Worm (Caenorhabditis elegans) whole organism, young adult: ENCODE results near the gene ttr-40.

Experiments used
- B0019.2 ChIP-seq: fragments of 200-800 bp; sonication (Bioruptor generic); conservative IDR thresholded peaks from 2 replicates; pipeline ENCODE4 v1.3.6; 2022; ENCODE audit warnings: missing genetic modification reagents, missing genetic modification characterization, missing compliant biosample characterization
- B0336.3 ChIP-seq: fragments of 200-800 bp; sonication (Bioruptor generic); IDR thresholded peaks from 2 replicates; pipeline ENCODE4 v1.3.6; 2022; ENCODE audit warnings: missing genetic modification characterization, missing compliant biosample characterization
- C06A6.2 ChIP-seq: fragments of 200-800 bp; sonication (Bioruptor generic); conservative IDR thresholded peaks from 2 replicates; pipeline ENCODE4 v1.3.6; 2022; ENCODE audit warnings: missing genetic modification characterization, missing compliant biosample characterization
- C17E4.6 ChIP-seq: fragments of 200-800 bp; sonication (Bioruptor generic); IDR thresholded peaks from 2 replicates; pipeline ENCODE4 v1.3.6; 2022; ENCODE audit warnings: missing genetic modification reagents, missing genetic modification characterization, missing compliant biosample characterization
- F10E7.11 ChIP-seq: sonication (generic microtip); optimal IDR thresholded peaks from 2 replicates; lab custom pipeline; 2017; ENCODE audit warnings: mild to moderate bottlenecking, missing genetic modification characterization, moderate library complexity, missing compliant biosample characterization
- F23B12.7 ChIP-seq: sonication (generic microtip); optimal IDR thresholded peaks from 2 replicates; lab custom pipeline; 2017; ENCODE audit warnings: missing genetic modification characterization, mild to moderate bottlenecking, missing compliant biosample characterization, antibody characterized with exemption, moderate library complexity; ENCODE audit not compliant: insufficient read depth
- F33H1.4 ChIP-seq: fragments of 200-800 bp; sonication (Bioruptor generic); IDR thresholded peaks from 2 replicates; pipeline ENCODE4 v1.3.6; 2022; ENCODE audit warnings: missing genetic modification reagents, missing genetic modification characterization, missing compliant biosample characterization
- F37B4.10 ChIP-seq: fragments of 200-800 bp; sonication (Bioruptor generic); IDR thresholded peaks from 2 replicates; pipeline ENCODE4 v1.3.6; 2022; ENCODE audit warnings: missing genetic modification characterization, missing compliant biosample characterization
- F39B2.1 ChIP-seq: fragments of 200-800 bp; sonication (Bioruptor generic); IDR thresholded peaks from 2 replicates; pipeline ENCODE4 v1.3.6; 2022; ENCODE audit warnings: missing genetic modification reagents, missing genetic modification characterization, missing compliant biosample characterization
- F49E8.2 ChIP-seq: sonication (generic microtip); optimal IDR thresholded peaks from 3 replicates; lab custom pipeline; 2017; ENCODE audit warnings: missing genetic modification characterization, mild to moderate bottlenecking, missing compliant biosample characterization, antibody characterized with exemption, moderate library complexity; ENCODE audit not compliant: insufficient read depth
- F52B5.7 ChIP-seq: sonication (generic microtip); optimal IDR thresholded peaks from 2 replicates; lab custom pipeline; 2016; ENCODE audit warnings: mild to moderate bottlenecking, missing genetic modification characterization, missing compliant biosample characterization
- T07F8.4 ChIP-seq: sonication (generic microtip); optimal IDR thresholded peaks from 2 replicates; lab custom pipeline; 2016; ENCODE audit warnings: mild to moderate bottlenecking, missing genetic modification characterization, moderate library complexity, missing compliant biosample characterization
- Y53G8AR.9 ChIP-seq: fragments of 200-800 bp; sonication (Bioruptor generic); conservative IDR thresholded peaks from 2 replicates; pipeline ENCODE4 v1.3.6; 2022; ENCODE audit warnings: missing genetic modification reagents, missing genetic modification characterization, missing compliant biosample characterization
- Y79H2A.3 ChIP-seq: fragments of 200-800 bp; sonication (Bioruptor generic); conservative IDR thresholded peaks from 2 replicates; pipeline ENCODE4 v1.3.6; 2022; ENCODE audit warnings: missing genetic modification reagents, missing genetic modification characterization, missing compliant biosample characterization
- akir-1 ChIP-seq: fragments of 200-800 bp; sonication (Bioruptor generic); optimal IDR thresholded peaks from 2 replicates; lab custom pipeline; 2018; ENCODE audit warnings: mild to moderate bottlenecking, missing genetic modification characterization, moderate library complexity, missing compliant biosample characterization
- aptf-2 ChIP-seq: fragments of 200-800 bp; sonication (Bioruptor generic); conservative IDR thresholded peaks from 2 replicates; pipeline ENCODE4 v1.3.6; 2022; ENCODE audit warnings: missing genetic modification reagents, missing genetic modification characterization, missing compliant biosample characterization
- atf-7 ChIP-seq: sonication (generic microtip); optimal IDR thresholded peaks from 2 replicates; lab custom pipeline; 2017; ENCODE audit warnings: mild to moderate bottlenecking, missing genetic modification characterization, missing compliant biosample characterization
- attf-3 ChIP-seq: fragments of 200-800 bp; sonication (Bioruptor generic); conservative IDR thresholded peaks from 2 replicates; pipeline ENCODE4 v1.3.6; 2022; ENCODE audit warnings: missing genetic modification reagents, missing genetic modification characterization, missing compliant biosample characterization
- attf-5 ChIP-seq: fragments of 200-800 bp; sonication (Bioruptor generic); optimal IDR thresholded peaks from 2 replicates; lab custom pipeline; 2018; ENCODE audit warnings: mild to moderate bottlenecking, missing genetic modification characterization, missing compliant biosample characterization
- cebp-2 ChIP-seq: fragments of 200-800 bp; sonication (Bioruptor generic); IDR thresholded peaks from 2 replicates; pipeline ENCODE4 v1.3.6; 2022; ENCODE audit warnings: missing genetic modification characterization, missing compliant biosample characterization
- ceh-27 ChIP-seq: fragments of 200-800 bp; sonication (Bioruptor generic); optimal IDR thresholded peaks from 2 replicates; lab custom pipeline; 2018; ENCODE audit warnings: mild to moderate bottlenecking, missing genetic modification characterization, moderate library complexity, missing compliant biosample characterization
- ceh-40 ChIP-seq: fragments of 200-800 bp; sonication (Bioruptor generic); IDR thresholded peaks from 2 replicates; pipeline ENCODE4 v1.3.6; 2022; ENCODE audit warnings: missing genetic modification characterization, missing compliant biosample characterization
- dox-1 ChIP-seq: fragments of 200-800 bp; sonication (Bioruptor generic); IDR thresholded peaks from 2 replicates; pipeline ENCODE4 v1.3.6; 2022; ENCODE audit warnings: missing genetic modification reagents, missing genetic modification characterization, missing compliant biosample characterization
- dpff-1 ChIP-seq: sonication (generic microtip); optimal IDR thresholded peaks from 2 replicates; lab custom pipeline; 2017; ENCODE audit warnings: mild to moderate bottlenecking, missing genetic modification characterization, missing compliant biosample characterization
- dpl-1 ChIP-seq: fragments of 150-350 bp; optimal IDR thresholded peaks from 2 replicates; lab custom pipeline; 2014; ENCODE audit warnings: missing biosample characterization, missing genetic modification reagents, missing genetic modification characterization
- efl-1 ChIP-seq: fragments of 150-350 bp; optimal IDR thresholded peaks from 2 replicates; lab custom pipeline; 2014; ENCODE audit warnings: missing biosample characterization, missing genetic modification reagents, missing genetic modification characterization
- hlh-26 ChIP-seq: fragments of 200-800 bp; sonication (Bioruptor generic); conservative IDR thresholded peaks from 2 replicates; pipeline ENCODE4 v1.3.6; 2022; ENCODE audit warnings: missing genetic modification reagents, missing genetic modification characterization, missing compliant biosample characterization
- hmg-1.2 ChIP-seq: fragments of 200-800 bp; sonication (Bioruptor generic); IDR thresholded peaks from 2 replicates; pipeline ENCODE4 v1.3.6; 2022; ENCODE audit warnings: missing genetic modification reagents, missing genetic modification characterization, missing compliant biosample characterization
- hrde-1 ChIP-seq: sonication (generic microtip); optimal IDR thresholded peaks from 2 replicates; lab custom pipeline; 2016; ENCODE audit warnings: missing genetic modification characterization, mild to moderate bottlenecking, missing compliant biosample characterization, moderate library complexity, missing genotype, missing genetic modification reagents, borderline replicate concordance
- let-526 ChIP-seq: fragments of 200-800 bp; sonication (Bioruptor generic); IDR thresholded peaks from 2 replicates; pipeline ENCODE4 v1.3.6; 2022; ENCODE audit warnings: missing genetic modification reagents, missing genetic modification characterization, missing compliant biosample characterization
- lin-35 ChIP-seq, 3 experiments: fragments of 150-350 bp in 2 of 3; sonication (generic microtip) in 1 of 3; optimal IDR thresholded peaks; 2 replicates each; lab custom pipeline; 2014 to 2018; ENCODE audit warnings: missing biosample characterization in 3 of 3, missing genetic modification characterization in 3 of 3, missing genetic modification reagents in 3 of 3
- lin-40 ChIP-seq: sonication (generic microtip); optimal IDR thresholded peaks from 2 replicates; lab custom pipeline; 2016; ENCODE audit warnings: missing genetic modification characterization, mild to moderate bottlenecking, missing compliant biosample characterization, missing genotype, missing genetic modification reagents
- lir-1 ChIP-seq: fragments of 200-800 bp; sonication (Bioruptor generic); conservative IDR thresholded peaks from 2 replicates; pipeline ENCODE4 v1.3.6; 2022; ENCODE audit warnings: missing genetic modification reagents, missing genetic modification characterization, missing compliant biosample characterization
- madf-3 ChIP-seq: fragments of 200-800 bp; sonication (Bioruptor generic); IDR thresholded peaks from 2 replicates; pipeline ENCODE4 v1.3.6; 2022; ENCODE audit warnings: missing genetic modification reagents, missing genetic modification characterization, missing compliant biosample characterization
- mxl-1 ChIP-seq: sonication (generic microtip); optimal IDR thresholded peaks from 2 replicates; lab custom pipeline; 2016; ENCODE audit warnings: missing genetic modification characterization, missing compliant biosample characterization
- nhr-27 ChIP-seq: fragments of 200-800 bp; sonication (Bioruptor generic); optimal IDR thresholded peaks from 2 replicates; lab custom pipeline; 2018; ENCODE audit warnings: mild to moderate bottlenecking, missing genetic modification characterization, moderate library complexity, missing compliant biosample characterization
- rec-8 ChIP-seq, 2 experiments: sonication (generic microtip); optimal IDR thresholded peaks; 2 replicates each; lab custom pipeline; 2016; ENCODE audit warnings: mild to moderate bottlenecking in 2 of 2, missing genetic modification characterization in 2 of 2, missing genetic modification reagents in 2 of 2, missing genotype in 2 of 2, missing biosample characterization in 1 of 2, missing compliant biosample characterization in 1 of 2, moderate library complexity in 1 of 2
- repo-1 ChIP-seq: sonication (generic microtip); optimal IDR thresholded peaks from 2 replicates; lab custom pipeline; 2017; ENCODE audit warnings: mild to moderate bottlenecking, missing genetic modification characterization, missing compliant biosample characterization
- sdz-38 ChIP-seq: sonication (generic microtip); optimal IDR thresholded peaks from 2 replicates; lab custom pipeline; 2016; ENCODE audit warnings: missing genotype, missing genetic modification characterization, missing compliant biosample characterization
- sea-2 ChIP-seq: fragments of 200-800 bp; sonication (Bioruptor generic); IDR thresholded peaks from 2 replicates; pipeline ENCODE4 v1.3.6; 2022; ENCODE audit warnings: missing genetic modification characterization, missing compliant biosample characterization
- snpc-1.1 ChIP-seq: sonication (generic microtip); optimal IDR thresholded peaks from 2 replicates; lab custom pipeline; 2017; ENCODE audit warnings: missing genetic modification characterization, mild to moderate bottlenecking, missing compliant biosample characterization, antibody characterized with exemption, moderate library complexity, missing genotype, missing genetic modification reagents; ENCODE audit not compliant: insufficient read depth
- snpc-1.3 ChIP-seq: sonication (generic microtip); optimal IDR thresholded peaks from 2 replicates; lab custom pipeline; 2017; ENCODE audit warnings: missing genetic modification characterization, mild to moderate bottlenecking, missing compliant biosample characterization, antibody characterized with exemption, moderate library complexity, missing genotype, missing genetic modification reagents; ENCODE audit not compliant: insufficient read depth
- tlf-1 ChIP-seq: fragments of 200-800 bp; sonication (Bioruptor generic); optimal IDR thresholded peaks from 2 replicates; lab custom pipeline; 2018; ENCODE audit warnings: mild to moderate bottlenecking, missing genetic modification characterization, missing compliant biosample characterization
- zim-3 ChIP-seq: sonication (generic microtip); optimal IDR thresholded peaks from 2 replicates; lab custom pipeline; 2017; ENCODE audit warnings: mild to moderate bottlenecking, missing genetic modification characterization, moderate library complexity, missing compliant biosample characterization
- ztf-22 ChIP-seq: fragments of 200-800 bp; sonication (Bioruptor generic); optimal IDR thresholded peaks from 2 replicates; lab custom pipeline; 2018; ENCODE audit warnings: mild to moderate bottlenecking, missing genetic modification characterization, moderate library complexity, missing compliant biosample characterization
- ztf-26 ChIP-seq: sonication (generic microtip); optimal IDR thresholded peaks from 2 replicates; lab custom pipeline; 2017; ENCODE audit warnings: missing genetic modification characterization, missing compliant biosample characterization
- ztf-6 ChIP-seq: fragments of 200-800 bp; sonication (Bioruptor generic); IDR thresholded peaks from 2 replicates; pipeline ENCODE4 v1.3.6; 2022; ENCODE audit warnings: missing genetic modification reagents, missing genetic modification characterization, missing compliant biosample characterization

Gene ttr-40

DNA sequence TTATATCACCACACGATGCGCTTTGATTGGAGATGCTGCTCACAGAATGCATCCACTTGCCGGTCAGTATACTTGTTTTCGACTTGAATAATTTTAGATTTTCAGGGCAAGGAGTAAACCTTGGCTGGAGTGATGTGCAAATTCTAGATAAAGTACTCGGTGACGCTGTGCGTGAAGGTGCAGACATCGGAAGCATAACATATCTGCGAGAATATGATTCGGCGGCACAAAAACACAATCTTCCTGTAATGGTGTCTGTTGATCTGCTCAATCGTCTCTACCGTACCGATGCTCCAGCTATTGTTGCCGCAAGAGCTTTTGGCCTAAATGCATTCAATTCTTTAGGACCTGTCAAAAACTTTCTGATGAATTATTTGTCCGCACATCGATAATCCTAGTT is 16.8 kb downstream of the ttr-40 start:
- TF ChIP-seq dpl-1 (no peak), snpc-1.1 (tag; lab: Kevin White, UChicago) (no peak), efl-1 (GFP tag; lab: Kevin White, UChicago) (no peak), hmg-1.2 (0 out of 2 replicates have a peak, but pooled peaks have one; percentile 15), atf-7 (peak; percentile 9), ceh-40 (GFP tag; lab: Robert Waterston, UW) (no peak), ztf-6 (GFP tag; lab: Robert Waterston, UW) (no peak), zim-3 (tag; lab: Kevin White, UChicago) (peak; percentile 34), tlf-1 (peak; percentile 57), C06A6.2 (peak; percentile 75), let-526 (GFP tag; lab: Robert Waterston, UW) (0 out of 2 replicates have a peak, but pooled peaks have one; percentile 49), lin-40 (tag; lab: Kevin White, UChicago) (peak; percentile 24), lir-1 (peak; percentile 41; the same call in 1 of the 2 replicates), T07F8.4 (no peak), dox-1 (GFP tag; lab: Robert Waterston, UW) (no peak), cebp-2 (GFP tag; lab: Robert Waterston, UW) (0 out of 2 replicates have a peak, but pooled peaks have one; percentile 40), F23B12.7 (no peak), akir-1 (GFP tag; lab: Kevin White, UChicago) (no peak), snpc-1.3 (no peak), hrde-1 (tag; lab: Kevin White, UChicago) (peak; percentile 52), B0336.3 (GFP tag; lab: Robert Waterston, UW) (0 out of 2 replicates have a peak, but pooled peaks have one; percentile 41), C17E4.6 (GFP tag; lab: Robert Waterston, UW) (no peak), Y79H2A.3 (GFP tag; lab: Robert Waterston, UW) (peak; percentile 80; the same call in 1 of the 2 replicates), F39B2.1 (GFP tag; lab: Robert Waterston, UW) (no peak), F33H1.4 (GFP tag; lab: Robert Waterston, UW) (no peak), hlh-26 (GFP tag; lab: Robert Waterston, UW) (no peak), repo-1 (peak; percentile 83), sea-2 (no peak), rec-8 (tag; optimal IDR thresholded peaks at IDR 0.05; lab: Kevin White, UChicago) (no peak), attf-5 (GFP tag; lab: Kevin White, UChicago) (peak; percentile 17), ztf-22 (GFP tag; lab: Kevin White, UChicago) (no peak), Y53G8AR.9 (peak; percentile 58; the same call in 1 of the 2 replicates), F37B4.10 (0 out of 2 replicates have a peak, but pooled peaks have one; percentile 80), F49E8.2 (tag; lab: Kevin White, UChicago) (no peak), F52B5.7 (peak; percentile 15), F10E7.11 (tag; lab: Kevin White, UChicago) (no peak), mxl-1 (tag; lab: Kevin White, UChicago) (no peak), dpff-1 (tag; lab: Kevin White, UChicago) (no peak), madf-3 (GFP tag; lab: Robert Waterston, UW) (0 out of 2 replicates have a peak, but pooled peaks have one; percentile 7), ztf-26 (tag; lab: Kevin White, UChicago) (peak; percentile 41), aptf-2 (no peak), lin-35 (GFP tag; optimal IDR thresholded peaks at IDR 0.05; lab: Kevin White, UChicago) (no peak), ceh-27 (GFP tag; lab: Kevin White, UChicago) (no peak), nhr-27 (no peak), attf-3 (GFP tag; lab: Robert Waterston, UW) (0 out of 2 replicates have a peak, but pooled peaks have one; percentile 9), B0019.2 (GFP tag; lab: Robert Waterston, UW) (no peak), sdz-38 (no peak)
